Worm (Caenorhabditis elegans) whole organism, mixed stage, embryonic: ENCODE measurements around the gene T16H12.2.

ENCODE experiments used
- M03D4.4 ChIP-seq: sonication (generic microtip); optimal IDR thresholded peaks from 2 replicates; lab custom pipeline; 2017; ENCODE audit warnings: mild to moderate bottlenecking, missing genetic modification characterization, missing compliant biosample characterization
- bed-3 ChIP-seq: fragments of 200-800 bp; sonication (Bioruptor generic); optimal IDR thresholded peaks from 3 replicates; lab custom pipeline; 2018; ENCODE audit warnings: mild to moderate bottlenecking, missing genetic modification characterization, moderate library complexity, missing compliant biosample characterization
- blmp-1 ChIP-seq: fragments of 150-350 bp; optimal IDR thresholded peaks from 2 replicates; lab custom pipeline; 2014; ENCODE audit warnings: missing biosample characterization, missing genetic modification characterization
- ceh-39 ChIP-seq: fragments of 150-350 bp; optimal IDR thresholded peaks from 2 replicates; lab custom pipeline; 2014; ENCODE audit warnings: missing biosample characterization, missing genetic modification characterization
- ceh-43 ChIP-seq: fragments of 200-800 bp; sonication (Bioruptor generic); optimal IDR thresholded peaks from 2 replicates; lab custom pipeline; 2018; ENCODE audit warnings: mild to moderate bottlenecking, missing genetic modification characterization, moderate library complexity, missing compliant biosample characterization
- ceh-83 ChIP-seq: fragments of 200-800 bp; sonication (Bioruptor generic); optimal IDR thresholded peaks from 2 replicates; lab custom pipeline; 2018; ENCODE audit warnings: mild to moderate bottlenecking, missing genetic modification characterization, missing compliant biosample characterization
- ces-1 ChIP-seq: fragments of 150-350 bp; optimal IDR thresholded peaks from 2 replicates; lab custom pipeline; 2014; ENCODE audit warnings: missing biosample characterization, missing genetic modification reagents, missing genetic modification characterization
- drap-1 ChIP-seq: fragments of 200-800 bp; sonication (Bioruptor generic); optimal IDR thresholded peaks from 3 replicates; lab custom pipeline; 2018; ENCODE audit warnings: mild to moderate bottlenecking, missing genetic modification characterization, missing compliant biosample characterization
- elt-1 ChIP-seq: sonication (generic microtip); optimal IDR thresholded peaks from 2 replicates; lab custom pipeline; 2017; ENCODE audit warnings: missing genetic modification characterization, mild to moderate bottlenecking, missing compliant biosample characterization, antibody characterized with exemption, moderate library complexity, borderline replicate concordance; ENCODE audit not compliant: insufficient read depth
- flh-1 ChIP-seq: fragments of 200-800 bp; sonication (Bioruptor generic); optimal IDR thresholded peaks from 2 replicates; lab custom pipeline; 2018; ENCODE audit warnings: mild to moderate bottlenecking, missing genetic modification characterization, moderate library complexity, missing compliant biosample characterization
- ham-2 ChIP-seq: fragments of 200-800 bp; sonication (Bioruptor generic); optimal IDR thresholded peaks from 2 replicates; lab custom pipeline; 2018; ENCODE audit warnings: mild to moderate bottlenecking, missing genetic modification characterization, missing compliant biosample characterization
- hlh-1 ChIP-seq: fragments of 150-350 bp; optimal IDR thresholded peaks from 2 replicates; lab custom pipeline; 2014; ENCODE audit warnings: missing biosample characterization, missing genetic modification reagents, missing genetic modification characterization
- lin-13 ChIP-seq: fragments of 150-350 bp; optimal IDR thresholded peaks from 2 replicates; lab custom pipeline; 2014; ENCODE audit warnings: missing biosample characterization, missing genetic modification characterization
- lsy-2 ChIP-seq: fragments of 150-350 bp; optimal IDR thresholded peaks from 2 replicates; lab custom pipeline; 2014; ENCODE audit warnings: missing biosample characterization, missing genetic modification characterization
- mab-5 ChIP-seq: fragments of 150-350 bp; optimal IDR thresholded peaks from 2 replicates; lab custom pipeline; 2014; ENCODE audit warnings: missing biosample characterization, missing genetic modification characterization
- mep-1 ChIP-seq: fragments of 150-350 bp; optimal IDR thresholded peaks from 2 replicates; lab custom pipeline; 2017; ENCODE audit warnings: missing biosample characterization, missing genetic modification reagents, missing genetic modification characterization, inconsistent platforms
- mls-2 ChIP-seq: sonication (generic microtip); optimal IDR thresholded peaks from 2 replicates; lab custom pipeline; 2016; ENCODE audit warnings: mild to moderate bottlenecking, missing genetic modification characterization, moderate library complexity, missing compliant biosample characterization
- nhr-12 ChIP-seq: fragments of 150-350 bp; optimal IDR thresholded peaks from 2 replicates; lab custom pipeline; 2014; ENCODE audit warnings: missing biosample characterization, missing genetic modification characterization
- nhr-2 ChIP-seq: fragments of 150-350 bp; optimal IDR thresholded peaks from 2 replicates; lab custom pipeline; 2014; ENCODE audit warnings: missing biosample characterization, missing genetic modification characterization
- nhr-28 ChIP-seq: fragments of 150-350 bp; optimal IDR thresholded peaks from 2 replicates; lab custom pipeline; 2014; ENCODE audit warnings: missing biosample characterization, missing genetic modification characterization
- nhr-76 ChIP-seq: sonication (generic microtip); optimal IDR thresholded peaks from 2 replicates; lab custom pipeline; 2017; ENCODE audit warnings: missing biosample characterization, missing genetic modification characterization
- pha-4 ChIP-seq: fragments of 150-350 bp; optimal IDR thresholded peaks from 2 replicates; lab custom pipeline; 2018; ENCODE audit warnings: missing biosample characterization, missing genetic modification reagents, missing genetic modification characterization
- sem-2 ChIP-seq: fragments of 200-800 bp; sonication (Bioruptor generic); optimal IDR thresholded peaks from 2 replicates; lab custom pipeline; 2018; ENCODE audit warnings: mild to moderate bottlenecking, missing genetic modification characterization, missing compliant biosample characterization
- snpc-4 ChIP-seq: fragments of 150-350 bp; optimal IDR thresholded peaks from 2 replicates; lab custom pipeline; 2014; ENCODE audit warnings: missing biosample characterization, missing genetic modification characterization
- sptf-1 ChIP-seq: sonication (generic microtip); optimal IDR thresholded peaks from 2 replicates; lab custom pipeline; 2017; ENCODE audit warnings: mild to moderate bottlenecking, missing genetic modification characterization, moderate library complexity, missing compliant biosample characterization
- tbx-8 ChIP-seq: fragments of 200-800 bp; sonication (Bioruptor generic); optimal IDR thresholded peaks from 2 replicates; lab custom pipeline; 2018; ENCODE audit warnings: mild to moderate bottlenecking, missing genetic modification characterization, moderate library complexity, missing compliant biosample characterization
- unc-120 ChIP-seq: sonication (generic microtip); optimal IDR thresholded peaks from 2 replicates; lab custom pipeline; 2017; ENCODE audit warnings: missing genetic modification characterization, missing compliant biosample characterization; ENCODE audit not compliant: poor library complexity, severe bottlenecking
- unc-39 ChIP-seq: fragments of 150-350 bp; optimal IDR thresholded peaks from 2 replicates; lab custom pipeline; 2014; ENCODE audit warnings: missing biosample characterization, missing genetic modification characterization
- unc-62 ChIP-seq: fragments of 150-350 bp; optimal IDR thresholded peaks from 2 replicates; lab custom pipeline; 2014; ENCODE audit warnings: missing biosample characterization, missing genetic modification reagents, missing genetic modification characterization
- zip-8 ChIP-seq: fragments of 150-350 bp; optimal IDR thresholded peaks from 2 replicates; lab custom pipeline; 2014; ENCODE audit warnings: missing biosample characterization, missing genetic modification characterization
- ztf-11 ChIP-seq: fragments of 150-350 bp; optimal IDR thresholded peaks from 2 replicates; lab custom pipeline; 2014; ENCODE audit warnings: missing biosample characterization, missing genetic modification characterization

Gene T16H12.2

ce11 chrIII:10085103-10085502 lies 980 bp upstream of the T16H12.2 start, which contains the start of gene T16H12.13:
T16H12.13 (plus strand) TSS chrIII:10085403.
- TF ChIP-seq elt-1 = no peak
- no peak for TF ChIP-seq ceh-39 (tag; lab: Kevin White, UChicago)
- TF ChIP-seq zip-8 (tag; lab: Kevin White, UChicago) = no peak
- no peak for TF ChIP-seq drap-1
- TF ChIP-seq nhr-76 = no peak
- no peak for TF ChIP-seq pha-4 (tag; lab: Kevin White, UChicago)
- no peak for TF ChIP-seq ham-2 (GFP tag; lab: Kevin White, UChicago)
- TF ChIP-seq nhr-28 (tag; lab: Kevin White, UChicago) = no peak
- no peak for TF ChIP-seq mls-2 (tag; lab: Kevin White, UChicago)
- TF ChIP-seq tbx-8 (GFP tag; lab: Kevin White, UChicago) = no peak
- TF ChIP-seq sptf-1 = no peak
- no peak for TF ChIP-seq sem-2
- no peak for TF ChIP-seq M03D4.4 (tag; lab: Kevin White, UChicago)
- TF ChIP-seq ces-1 (GFP tag; lab: Kevin White, UChicago) = no peak
- TF ChIP-seq mep-1 (tag; lab: Kevin White, UChicago) = no peak
- no peak for TF ChIP-seq blmp-1 (tag; lab: Kevin White, UChicago)
- TF ChIP-seq snpc-4 = no peak
- TF ChIP-seq bed-3 (GFP tag; lab: Kevin White, UChicago) = no peak
- TF ChIP-seq unc-39 (tag; lab: Kevin White, UChicago) = no peak

ce11 chrIII:10085574-10085973 lies 509 bp upstream of the T16H12.2 start:
- TF ChIP-seq snpc-4 (no peak), M03D4.4 (tag; lab: Kevin White, UChicago) (no peak), unc-120 (tag; lab: Kevin White, UChicago) (no peak), ham-2 (GFP tag; lab: Kevin White, UChicago) (no peak), mep-1 (tag; lab: Kevin White, UChicago) (no peak), lsy-2 (no peak), sem-2 (no peak), ceh-83 (GFP tag; lab: Kevin White, UChicago) (no peak), flh-1 (GFP tag; lab: Kevin White, UChicago) (no peak), bed-3 (GFP tag; lab: Kevin White, UChicago) (no peak), nhr-28 (tag; lab: Kevin White, UChicago) (no peak), nhr-12 (tag; lab: Kevin White, UChicago) (no peak)
- TF ChIP-seq, all 35 proteins: peak for 0

DNA sequence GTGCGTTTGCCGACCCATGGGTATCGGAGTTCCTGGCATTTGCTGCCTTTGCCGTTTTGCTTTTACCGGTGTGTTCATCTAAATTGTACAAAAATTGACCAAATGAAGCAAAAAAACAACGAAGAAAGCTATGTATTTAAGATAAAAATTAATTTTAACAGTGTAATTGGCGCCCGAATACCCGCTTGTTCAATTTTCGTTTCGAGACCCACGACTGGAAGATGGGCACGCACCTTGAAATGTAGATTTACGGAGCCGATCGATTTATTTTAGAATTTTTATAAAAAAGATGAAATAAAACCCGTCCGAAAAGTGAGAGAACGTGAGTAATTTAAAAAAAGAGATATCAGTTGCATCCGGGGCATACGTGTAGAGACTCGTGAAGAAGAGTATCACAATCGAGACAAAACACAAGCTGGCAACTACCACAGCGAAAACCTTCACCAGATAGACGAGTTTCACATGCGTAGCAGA lies 2.5 kb downstream of the T16H12.2 start, which contains the start of gene hal-2:
Gene hal-2 (minus strand): TSS at position 424 of the 474 bp plus-strand sequence.
- TF ChIP-seq nhr-12 (tag; lab: Kevin White, UChicago) = no peak
- TF ChIP-seq zip-8 (tag; lab: Kevin White, UChicago) = no peak
- TF ChIP-seq bed-3 (GFP tag; lab: Kevin White, UChicago) = no peak
- no peak for TF ChIP-seq blmp-1 (tag; lab: Kevin White, UChicago)
- no peak for TF ChIP-seq ham-2 (GFP tag; lab: Kevin White, UChicago)
- TF ChIP-seq mab-5 = no peak
- no peak for TF ChIP-seq unc-62 (GFP tag; lab: Kevin White, UChicago)
- TF ChIP-seq nhr-2 = no peak
- no peak for TF ChIP-seq sem-2

DNA sequence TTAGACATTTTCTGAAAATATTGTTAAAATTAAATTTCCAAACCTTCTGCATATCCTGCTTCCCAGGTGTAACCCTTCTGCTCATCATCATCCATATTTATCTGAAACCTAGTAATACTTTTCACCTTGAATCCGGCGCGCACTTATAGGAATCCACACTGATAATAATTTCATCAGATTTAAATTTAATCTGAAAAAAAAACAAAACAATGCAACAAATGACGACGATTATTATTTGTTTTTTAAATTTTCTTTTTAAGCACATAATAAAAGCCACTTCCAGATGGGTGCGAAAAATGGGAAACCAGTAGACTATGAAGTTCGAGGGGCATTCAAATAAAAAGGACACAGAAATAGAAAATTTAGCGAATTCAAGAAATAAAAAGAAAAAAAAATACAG lies 4.6 kb downstream of the T16H12.2 start, which contains the start of gene gtf-2H2C:
Gene gtf-2H2C (minus strand): TSS at position 101 of the 400 bp plus-strand sequence.
- no peak for TF ChIP-seq nhr-12 (tag; lab: Kevin White, UChicago)
- TF ChIP-seq hlh-1 (tag; lab: Kevin White, UChicago) = no peak
- TF ChIP-seq unc-120 (tag; lab: Kevin White, UChicago) = no peak
- TF ChIP-seq tbx-8 (GFP tag; lab: Kevin White, UChicago) = no peak
- no peak for TF ChIP-seq unc-62 (GFP tag; lab: Kevin White, UChicago)
- TF ChIP-seq sptf-1 = no peak
- TF ChIP-seq nhr-2 = no peak
- TF ChIP-seq lin-13 (tag; lab: Kevin White, UChicago) = no peak
- no peak for TF ChIP-seq sem-2
- TF ChIP-seq elt-1 = no peak
- no peak for TF ChIP-seq mab-5
- no peak for TF ChIP-seq ztf-11 (tag; lab: Kevin White, UChicago)
- TF ChIP-seq ham-2 (GFP tag; lab: Kevin White, UChicago) = no peak
- TF ChIP-seq snpc-4 = no peak
- no peak for TF ChIP-seq mep-1 (tag; lab: Kevin White, UChicago)
- no peak for TF ChIP-seq ceh-43 (GFP tag; lab: Kevin White, UChicago)
